Worm (Caenorhabditis elegans) whole organism, L1 larva: ENCODE measurements around the gene F44E2.10.

Source experiments
- nhr-76 ChIP-seq: sonication (generic microtip); optimal IDR thresholded peaks from 2 replicates; lab custom pipeline; 2017; ENCODE audit warnings: missing biosample characterization, missing genetic modification characterization
- skn-1 ChIP-seq: fragments of 150-350 bp; optimal IDR thresholded peaks from 2 replicates; lab custom pipeline; 2014; ENCODE audit warnings: missing biosample characterization, missing genetic modification characterization
- snpc-4 ChIP-seq: fragments of 150-350 bp; optimal IDR thresholded peaks from 2 replicates; lab custom pipeline; 2014; ENCODE audit warnings: missing biosample characterization, missing genetic modification characterization

DNA sequence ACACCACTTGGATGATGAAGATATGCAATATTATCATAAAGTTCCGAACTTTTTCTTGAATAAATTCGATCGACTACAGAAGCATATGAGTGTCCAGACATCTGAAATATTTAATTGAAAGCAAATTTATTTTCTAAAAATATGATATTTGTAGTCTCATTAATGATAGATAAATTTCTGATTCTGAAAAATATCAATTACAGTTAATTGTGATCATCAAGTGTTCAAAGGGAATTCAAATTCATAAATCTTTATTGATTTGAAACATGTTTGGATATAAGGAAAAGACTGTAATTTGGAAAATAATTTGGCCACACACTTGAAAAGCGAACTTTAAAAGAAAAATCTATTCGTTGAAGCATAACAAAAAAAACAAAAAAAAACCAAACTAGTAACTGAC is 23.7 kb downstream of the F44E2.10 start, which contains the start of gene F54F2.7:
- TF ChIP-seq snpc-4 (tag; lab: Kevin White, UChicago) (no peak), nhr-76 (no peak), skn-1 (no peak)
